Fruit fly (Drosophila melanogaster): ENCODE data around the gene nAChRbeta3.
A peak's percentile ranks its signal among the peaks of the same experiment; 100 is the strongest.

The nAChRbeta3 gene

dm6 chr2L:518979-519891 is 25.7 kb upstream of the nAChRbeta3 start:
- no peak for TF ChIP-seq CG34367 (tag; optimal IDR thresholded peaks at IDR 0.05)
- peak; percentile 15 for TF ChIP-seq CG8159 (tag; optimal IDR thresholded peaks at IDR 0.05)
- TF ChIP-seq CG13204 (GFP tag; optimal IDR thresholded peaks at IDR 0.05): peak; percentile 34
- no peak for TF ChIP-seq D1 (tag; optimal IDR thresholded peaks at IDR 0.05)
- TF ChIP-seq EcR (GFP tag; optimal IDR thresholded peaks at IDR 0.05): peak; percentile 24
- TF ChIP-seq CG17806 (tag; optimal IDR thresholded peaks at IDR 0.05): no peak

dm6 chr2L:520331-521000 is 24.5 kb upstream of the nAChRbeta3 start:
- TF ChIP-seq Snoo (tag; optimal IDR thresholded peaks at IDR 0.05) (peak; percentile 65), CG15710 (tag; optimal IDR thresholded peaks at IDR 0.05) (peak; percentile 49), CG32121 (GFP tag; IDR thresholded peaks at IDR 0.05) (no peak; the same call in 1 of the 2 replicates), CG8159 (tag; optimal IDR thresholded peaks at IDR 0.05) (peak; percentile 40), rn (GFP tag; IDR thresholded peaks at IDR 0.05) (no peak), Pif1A (GFP tag; optimal IDR thresholded peaks at IDR 0.05) (peak; percentile 68), fd96Ca (GFP tag; IDR thresholded peaks at IDR 0.05) (no peak), EcR (GFP tag; optimal IDR thresholded peaks at IDR 0.05) (no peak), CG4496 (GFP tag; IDR thresholded peaks at IDR 0.05) (no peak), CG34367 (tag; optimal IDR thresholded peaks at IDR 0.05) (peak; percentile 31), CG9948 (tag; optimal IDR thresholded peaks at IDR 0.05) (peak; percentile 33), CG14655 (GFP tag; optimal IDR thresholded peaks at IDR 0.05) (no peak), CG10348 (GFP tag; IDR thresholded peaks at IDR 0.05) (no peak), Pif1B (GFP tag; optimal IDR thresholded peaks at IDR 0.05) (peak; percentile 64), CG12605 (GFP tag; IDR thresholded peaks at IDR 0.05) (no peak), Ets98B (GFP tag; IDR thresholded peaks at IDR 0.05) (no peak), CG8301 (tag; optimal IDR thresholded peaks at IDR 0.05) (no peak), CG13204 (GFP tag; optimal IDR thresholded peaks at IDR 0.05) (no peak), D1 (tag; optimal IDR thresholded peaks at IDR 0.05) (no peak), CG17806 (tag; optimal IDR thresholded peaks at IDR 0.05) (peak; percentile 25), gl (tag; optimal IDR thresholded peaks at IDR 0.05) (no peak)

- TF ChIP-seq Ets98B (GFP tag; IDR thresholded peaks at IDR 0.05): no peak
- TF ChIP-seq Pif1B (GFP tag; optimal IDR thresholded peaks at IDR 0.05): no peak
- no peak for TF ChIP-seq CG8159 (tag; optimal IDR thresholded peaks at IDR 0.05)
- TF ChIP-seq CG13204 (GFP tag; optimal IDR thresholded peaks at IDR 0.05): no peak
- TF ChIP-seq EcR (GFP tag; optimal IDR thresholded peaks at IDR 0.05): no peak
- no peak for TF ChIP-seq CG34367 (tag; optimal IDR thresholded peaks at IDR 0.05)
- TF ChIP-seq gl (tag; optimal IDR thresholded peaks at IDR 0.05): no peak
- no peak for TF ChIP-seq Pif1A (GFP tag; optimal IDR thresholded peaks at IDR 0.05)
- TF ChIP-seq CG8301 (tag; optimal IDR thresholded peaks at IDR 0.05): no peak
- no peak for TF ChIP-seq D1 (tag; optimal IDR thresholded peaks at IDR 0.05)
- TF ChIP-seq CG9948 (tag; optimal IDR thresholded peaks at IDR 0.05): no peak
Measured at dm6 chr2L:521001-521827, 23.7 kb upstream of the nAChRbeta3 start.

- TF ChIP-seq rn (GFP tag; IDR thresholded peaks at IDR 0.05) (no peak), CG17806 (tag; optimal IDR thresholded peaks at IDR 0.05) (peak; percentile 31), Snoo (tag; optimal IDR thresholded peaks at IDR 0.05) (no peak), CG14655 (GFP tag; optimal IDR thresholded peaks at IDR 0.05) (peak; percentile 33), CG9948 (tag; optimal IDR thresholded peaks at IDR 0.05) (peak; percentile 26), fd96Ca (GFP tag; IDR thresholded peaks at IDR 0.05) (peak; percentile 47; the same call in 1 of the 3 replicates), CG8301 (tag; optimal IDR thresholded peaks at IDR 0.05) (peak; percentile 33), CG4496 (GFP tag; IDR thresholded peaks at IDR 0.05) (peak; percentile 70), Ets98B (GFP tag; IDR thresholded peaks at IDR 0.05) (peak; percentile 26), CG12605 (GFP tag; IDR thresholded peaks at IDR 0.05) (no peak), CG32121 (GFP tag; IDR thresholded peaks at IDR 0.05) (0 out of 2 replicates have a peak, but pooled peaks have one; percentile 32), EcR (GFP tag; optimal IDR thresholded peaks at IDR 0.05) (no peak), Pif1A (GFP tag; optimal IDR thresholded peaks at IDR 0.05) (no peak), CG8159 (tag; optimal IDR thresholded peaks at IDR 0.05) (peak; percentile 2)
Measured at dm6 chr2L:521940-522632, 22.8 kb upstream of the nAChRbeta3 start.

dm6 chr2L:522752-523151 is 22.2 kb upstream of the nAChRbeta3 start:
- TF ChIP-seq CG34367 (tag; optimal IDR thresholded peaks at IDR 0.05) (peak; percentile 46), gl (tag; optimal IDR thresholded peaks at IDR 0.05) (no peak), Ets98B (GFP tag; IDR thresholded peaks at IDR 0.05) (0 out of 2 replicates have a peak, but pooled peaks have one; percentile 5), fd96Ca (GFP tag; IDR thresholded peaks at IDR 0.05) (no peak; the same call in 2 of the 3 replicates), CG9948 (tag; optimal IDR thresholded peaks at IDR 0.05) (peak; percentile 55), CG15710 (tag; optimal IDR thresholded peaks at IDR 0.05) (peak; percentile 48), CG8301 (tag; optimal IDR thresholded peaks at IDR 0.05) (peak; percentile 57), CG14655 (GFP tag; optimal IDR thresholded peaks at IDR 0.05) (peak; percentile 72), CG17806 (tag; optimal IDR thresholded peaks at IDR 0.05) (peak; percentile 66), Pif1B (GFP tag; optimal IDR thresholded peaks at IDR 0.05) (peak; percentile 51), CG13204 (GFP tag; optimal IDR thresholded peaks at IDR 0.05) (no peak), CG8159 (tag; optimal IDR thresholded peaks at IDR 0.05) (peak; percentile 63), CG12605 (GFP tag; IDR thresholded peaks at IDR 0.05) (peak; percentile 42; the same call in 1 of the 2 replicates), CG32121 (GFP tag; IDR thresholded peaks at IDR 0.05) (0 out of 2 replicates have a peak, but pooled peaks have one; percentile 14), rn (GFP tag; IDR thresholded peaks at IDR 0.05) (no peak), CG4496 (GFP tag; IDR thresholded peaks at IDR 0.05) (no peak), EcR (GFP tag; optimal IDR thresholded peaks at IDR 0.05) (no peak), Snoo (tag; optimal IDR thresholded peaks at IDR 0.05) (peak; percentile 43), Pif1A (GFP tag; optimal IDR thresholded peaks at IDR 0.05) (peak; percentile 33), CG10348 (GFP tag; IDR thresholded peaks at IDR 0.05) (no peak), D1 (tag; optimal IDR thresholded peaks at IDR 0.05) (no peak)

Measured in whole organism, pupa.